Fruit fly (Drosophila melanogaster) whole organism, prepupa: Measurements from ENCODE around the gene Tbcd.

Experiments
- Blimp-1 ChIP-seq: fragments of 200-800 bp; sonication (Bioruptor generic); optimal IDR thresholded peaks from 3 replicates; lab custom pipeline; 2017; ENCODE audit warnings: missing biosample characterization, missing genetic modification characterization, mild to moderate bottlenecking, moderate library complexity, missing genetic modification reagents
- CG10669 ChIP-seq: fragments of 200-800 bp; sonication (Bioruptor generic); optimal IDR thresholded peaks from 3 replicates; lab custom pipeline; 2018; ENCODE audit warnings: missing biosample characterization, mild to moderate bottlenecking, missing genetic modification characterization, moderate library complexity
- CG11294 ChIP-seq: fragments of 200-800 bp; sonication (Bioruptor generic); IDR thresholded peaks from 2 replicates; pipeline ENCODE4 v1.3.6; 2022; ENCODE audit warnings: missing biosample characterization, missing genetic modification characterization
- CG11902 ChIP-seq: fragments of 200-800 bp; sonication (Bioruptor generic); optimal IDR thresholded peaks from 3 replicates; lab custom pipeline; 2016; ENCODE audit warnings: missing biosample characterization, missing genetic modification characterization
- CG15336 ChIP-seq: fragments of 200-800 bp; sonication (Bioruptor generic); IDR thresholded peaks from 2 replicates; pipeline ENCODE4 v1.3.6; 2022; ENCODE audit warnings: missing biosample characterization, missing genetic modification characterization
- CG34406 ChIP-seq: fragments of 200-800 bp; sonication (Bioruptor generic); optimal IDR thresholded peaks from 3 replicates; lab custom pipeline; 2016; ENCODE audit warnings: missing biosample characterization, missing genetic modification characterization
- CG4318 ChIP-seq: fragments of 200-800 bp; sonication (Bioruptor generic); optimal IDR thresholded peaks from 3 replicates; lab custom pipeline; 2017; ENCODE audit warnings: missing biosample characterization, mild to moderate bottlenecking, missing genetic modification characterization
- CG6276 ChIP-seq: fragments of 200-800 bp; sonication (Bioruptor generic); optimal IDR thresholded peaks from 2 replicates; lab custom pipeline; 2017; ENCODE audit warnings: missing biosample characterization, mild to moderate bottlenecking, missing genetic modification characterization
- CG7368 ChIP-seq: fragments of 200-800 bp; sonication (Bioruptor generic); optimal IDR thresholded peaks from 3 replicates; lab custom pipeline; 2016; ENCODE audit warnings: missing biosample characterization, missing genetic modification characterization
- CG8319 ChIP-seq: fragments of 200-800 bp; sonication (Bioruptor generic); optimal IDR thresholded peaks from 3 replicates; lab custom pipeline; 2016; ENCODE audit warnings: missing biosample characterization, missing genetic modification characterization
- Gug ChIP-seq: fragments of 200-800 bp; sonication (Bioruptor generic); IDR thresholded peaks from 2 replicates; pipeline ENCODE4 v1.3.6; 2022; ENCODE audit warnings: missing biosample characterization, missing genetic modification characterization
- Hr39 ChIP-seq: fragments of 200-800 bp; sonication (Bioruptor generic); optimal IDR thresholded peaks from 2 replicates; lab custom pipeline; 2016; ENCODE audit warnings: missing biosample characterization, missing genetic modification characterization
- Hr4 ChIP-seq: fragments of 200-800 bp; sonication (Bioruptor generic); optimal IDR thresholded peaks from 3 replicates; lab custom pipeline; 2016; ENCODE audit warnings: missing biosample characterization, missing genetic modification characterization
- OdsH ChIP-seq: fragments of 200-800 bp; sonication (Bioruptor generic); optimal IDR thresholded peaks from 3 replicates; lab custom pipeline; 2016; ENCODE audit warnings: missing biosample characterization, missing genetic modification characterization
- Smox ChIP-seq: fragments of 200-800 bp; sonication (Bioruptor generic); optimal IDR thresholded peaks from 3 replicates; lab custom pipeline; 2016; ENCODE audit warnings: missing biosample characterization, missing genetic modification characterization
- Sox102F ChIP-seq: fragments of 200-800 bp; sonication (Bioruptor generic); optimal IDR thresholded peaks from 2 replicates; lab custom pipeline; 2016; ENCODE audit warnings: missing biosample characterization, mild to moderate bottlenecking, missing genetic modification characterization
- dac ChIP-seq: fragments of 200-800 bp; sonication (Bioruptor generic); optimal IDR thresholded peaks from 2 replicates; lab custom pipeline; 2017; ENCODE audit warnings: missing biosample characterization, mild to moderate bottlenecking, missing genetic modification characterization
- eg ChIP-seq: fragments of 200-800 bp; sonication (Bioruptor generic); IDR thresholded peaks from 3 replicates; pipeline ENCODE4 v1.3.6; 2022; ENCODE audit warnings: missing biosample characterization, missing genetic modification characterization
- esn ChIP-seq: fragments of 200-800 bp; sonication (Bioruptor generic); optimal IDR thresholded peaks from 2 replicates; lab custom pipeline; 2016; ENCODE audit warnings: missing biosample characterization, mild to moderate bottlenecking, missing genetic modification characterization, moderate library complexity
- fd59A ChIP-seq: fragments of 200-800 bp; sonication (Bioruptor generic); optimal IDR thresholded peaks from 2 replicates; lab custom pipeline; 2017; ENCODE audit warnings: missing biosample characterization, mild to moderate bottlenecking, missing genetic modification characterization, missing genetic modification reagents
- lz ChIP-seq: fragments of 200-800 bp; sonication (Bioruptor generic); optimal IDR thresholded peaks from 3 replicates; lab custom pipeline; 2016; ENCODE audit warnings: missing biosample characterization, missing genetic modification characterization
- net ChIP-seq: fragments of 200-800 bp; sonication (Bioruptor generic); optimal IDR thresholded peaks from 3 replicates; lab custom pipeline; 2016; ENCODE audit warnings: missing biosample characterization, missing genetic modification characterization
- pdm3 ChIP-seq: fragments of 200-800 bp; sonication (Bioruptor generic); optimal IDR thresholded peaks from 3 replicates; lab custom pipeline; 2016; ENCODE audit warnings: missing biosample characterization, missing genetic modification characterization
- ss ChIP-seq, 2 experiments: fragments of 200-800 bp; sonication (Bioruptor generic); optimal IDR thresholded peaks; 2 replicates in 1 of 2; 3 replicates in 1 of 2; lab custom pipeline; 2017 to 2018; ENCODE audit warnings: mild to moderate bottlenecking in 2 of 2, missing biosample characterization in 2 of 2, missing genetic modification characterization in 2 of 2, moderate library complexity in 1 of 2
- vri ChIP-seq: fragments of 200-800 bp; sonication (Bioruptor generic); optimal IDR thresholded peaks from 3 replicates; lab custom pipeline; 2016; ENCODE audit warnings: missing biosample characterization, mild to moderate bottlenecking, missing genetic modification characterization

Gene Tbcd

DNA sequence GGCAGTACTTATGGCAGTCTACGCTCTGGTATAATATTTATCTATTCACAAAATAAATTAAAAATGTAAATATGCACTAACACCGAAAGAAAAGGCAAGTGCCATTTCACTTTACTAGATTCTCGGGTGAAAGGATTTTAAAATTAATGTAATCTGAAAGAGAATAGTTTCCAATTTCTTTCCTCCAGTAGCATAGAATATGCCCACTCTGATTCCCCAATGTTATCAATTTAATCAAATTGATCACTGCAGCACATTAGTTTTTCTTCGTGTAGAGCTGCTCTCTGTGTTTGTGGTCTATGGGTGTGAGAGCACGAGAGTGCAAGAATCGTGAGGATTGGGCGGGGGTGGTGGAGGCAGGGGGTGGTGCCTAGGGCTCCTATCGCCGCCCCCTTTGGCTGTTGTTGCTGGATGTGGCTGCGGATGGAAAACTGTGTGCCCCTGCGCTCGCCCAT is 53.8 kb downstream of the Tbcd start (continued):
- peak; percentile 93 for TF ChIP-seq CG15336 (GFP tag; lab: Robert Waterston, UW)
- peak; percentile 63 for TF ChIP-seq vri (GFP tag; lab: Kevin White, UChicago)
- TF ChIP-seq eg (GFP tag; lab: Robert Waterston, UW), result peak; percentile 91
- TF ChIP-seq CG34406, result peak; percentile 83
- peak; percentile 81 for TF ChIP-seq Hr39 (GFP tag; lab: Kevin White, UChicago)
- TF ChIP-seq fd59A, result peak; percentile 90
- TF ChIP-seq CG6276 (GFP tag; lab: Kevin White, UChicago), result peak; percentile 97
- TF ChIP-seq esn (GFP tag; lab: Kevin White, UChicago), result peak; percentile 86
- peak; percentile 86 for TF ChIP-seq CG11294 (GFP tag; lab: Robert Waterston, UW)
- TF ChIP-seq net (GFP tag; lab: Kevin White, UChicago), result peak; percentile 91
- TF ChIP-seq lz (GFP tag; lab: Kevin White, UChicago), result peak; percentile 83
- peak; percentile 96 for TF ChIP-seq Hr4 (GFP tag; lab: Kevin White, UChicago)
- peak; percentile 89 for TF ChIP-seq pdm3 (GFP tag; lab: Kevin White, UChicago)
- TF ChIP-seq Blimp-1, result peak; percentile 36
- TF ChIP-seq CG10669, result peak; percentile 85
- TF ChIP-seq CG11902 (GFP tag; lab: Kevin White, UChicago), result peak; percentile 69
- peak; percentile 80 for TF ChIP-seq Gug (GFP tag; lab: Robert Waterston, UW)
- TF ChIP-seq CG8319 (GFP tag; lab: Kevin White, UChicago), result peak; percentile 66
- TF ChIP-seq CG7368, result peak; percentile 72
- TF ChIP-seq dac (GFP tag; lab: Kevin White, UChicago), result peak; percentile 89
- peak; percentile 94 for TF ChIP-seq OdsH
- TF ChIP-seq ss (GFP tag; optimal IDR thresholded peaks at IDR 0.05; lab: Kevin White, UChicago), result peak; percentile 67 to 76
- TF ChIP-seq Smox, result peak; percentile 80
- peak; percentile 72 for TF ChIP-seq Sox102F
- peak; percentile 96 for TF ChIP-seq CG4318 (GFP tag; lab: Kevin White, UChicago)
